Worm (Caenorhabditis elegans) whole organism, L2 larva: ENCODE results near the gene ptp-4A2.

Source experiments
- C34F6.9 ChIP-seq: fragments of 150-350 bp; optimal IDR thresholded peaks from 2 replicates; lab custom pipeline; 2014; ENCODE audit warnings: missing biosample characterization, missing genetic modification characterization
- F13H6.1 ChIP-seq: sonication (generic microtip); optimal IDR thresholded peaks from 2 replicates; lab custom pipeline; 2016; ENCODE audit warnings: missing genetic modification characterization, missing compliant biosample characterization
- R02D3.7 ChIP-seq: fragments of 150-350 bp; optimal IDR thresholded peaks from 2 replicates; lab custom pipeline; 2014; ENCODE audit warnings: missing biosample characterization, missing genetic modification characterization
- Y55F3AM.14 ChIP-seq: fragments of 200-800 bp; sonication (Bioruptor generic); optimal IDR thresholded peaks from 2 replicates; lab custom pipeline; 2018; ENCODE audit warnings: mild to moderate bottlenecking, missing genetic modification characterization, missing compliant biosample characterization
- ZK546.5 ChIP-seq: sonication (generic microtip); optimal IDR thresholded peaks from 2 replicates; lab custom pipeline; 2017; ENCODE audit warnings: missing biosample characterization, missing genetic modification characterization
- aly-2 ChIP-seq: fragments of 150-350 bp; optimal IDR thresholded peaks from 2 replicates; lab custom pipeline; 2014; ENCODE audit warnings: missing biosample characterization, missing genetic modification characterization
- ama-1 ChIP-seq: fragments of 150-350 bp; optimal IDR thresholded peaks from 2 replicates; lab custom pipeline; 2018; ENCODE audit warnings: inconsistent platforms
- blmp-1 ChIP-seq: sonication (generic microtip); optimal IDR thresholded peaks from 2 replicates; lab custom pipeline; 2017; ENCODE audit warnings: missing genetic modification characterization, mild to moderate bottlenecking, missing compliant biosample characterization, antibody characterized with exemption, moderate library complexity; ENCODE audit not compliant: insufficient read depth
- ceh-16 ChIP-seq: fragments of 150-350 bp; optimal IDR thresholded peaks from 2 replicates; lab custom pipeline; 2014; ENCODE audit warnings: missing biosample characterization, missing genetic modification characterization
- crh-2 ChIP-seq: sonication (generic microtip); optimal IDR thresholded peaks from 2 replicates; lab custom pipeline; 2017; ENCODE audit warnings: missing biosample characterization, missing genetic modification characterization
- dmd-4 ChIP-seq: sonication (generic microtip); optimal IDR thresholded peaks from 2 replicates; lab custom pipeline; 2017; ENCODE audit warnings: missing biosample characterization, missing genetic modification characterization
- egl-27 ChIP-seq: sonication (generic microtip); optimal IDR thresholded peaks from 3 replicates; lab custom pipeline; 2017; ENCODE audit warnings: missing biosample characterization, missing genetic modification reagents, missing genetic modification characterization
- elt-1 ChIP-seq: fragments of 150-350 bp; optimal IDR thresholded peaks from 2 replicates; lab custom pipeline; 2014; ENCODE audit warnings: missing biosample characterization, missing genetic modification characterization
- elt-3 ChIP-seq: sonication (generic microtip); optimal IDR thresholded peaks from 2 replicates; lab custom pipeline; 2017; ENCODE audit warnings: missing biosample characterization, missing genetic modification characterization
- fos-1 ChIP-seq: fragments of 150-350 bp; optimal IDR thresholded peaks from 2 replicates; lab custom pipeline; 2014; ENCODE audit warnings: missing biosample characterization, missing genetic modification characterization
- gmeb-1 ChIP-seq: fragments of 150-350 bp; optimal IDR thresholded peaks from 2 replicates; lab custom pipeline; 2014; ENCODE audit warnings: missing biosample characterization, missing genetic modification characterization
- lin-13 ChIP-seq: fragments of 150-350 bp; optimal IDR thresholded peaks from 2 replicates; lab custom pipeline; 2014; ENCODE audit warnings: missing biosample characterization, missing genetic modification reagents, missing genetic modification characterization
- lsy-2 ChIP-seq, 2 experiments: fragments of 150-350 bp in 1 of 2; sonication (generic microtip) in 1 of 2; optimal IDR thresholded peaks; 2 replicates each; lab custom pipeline; 2014 to 2017; ENCODE audit warnings: missing biosample characterization in 2 of 2, missing genetic modification characterization in 2 of 2
- mdl-1 ChIP-seq, 2 experiments: fragments of 150-350 bp in 1 of 2; sonication (generic microtip) in 1 of 2; optimal IDR thresholded peaks; 2 replicates each; lab custom pipeline; 2017; ENCODE audit warnings: missing biosample characterization in 2 of 2, missing genetic modification characterization in 2 of 2
- nhr-11 ChIP-seq: fragments of 150-350 bp; optimal IDR thresholded peaks from 2 replicates; lab custom pipeline; 2014; ENCODE audit warnings: missing biosample characterization, missing genetic modification characterization
- nhr-12 ChIP-seq: fragments of 150-350 bp; optimal IDR thresholded peaks from 2 replicates; lab custom pipeline; 2014; ENCODE audit warnings: missing biosample characterization, missing genetic modification characterization
- nhr-129 ChIP-seq: fragments of 150-350 bp; optimal IDR thresholded peaks from 2 replicates; lab custom pipeline; 2014; ENCODE audit warnings: missing biosample characterization, missing genetic modification characterization
- nhr-21 ChIP-seq: fragments of 150-350 bp; optimal IDR thresholded peaks from 2 replicates; lab custom pipeline; 2014; ENCODE audit warnings: missing biosample characterization, missing genetic modification characterization
- nhr-23 ChIP-seq: fragments of 150-350 bp; optimal IDR thresholded peaks from 2 replicates; lab custom pipeline; 2014; ENCODE audit warnings: missing biosample characterization, missing genetic modification reagents, missing genetic modification characterization
- nhr-237 ChIP-seq: fragments of 150-350 bp; optimal IDR thresholded peaks from 2 replicates; lab custom pipeline; 2014; ENCODE audit warnings: missing biosample characterization, missing genetic modification characterization
- nhr-6 ChIP-seq: fragments of 150-350 bp; optimal IDR thresholded peaks from 2 replicates; lab custom pipeline; 2014; ENCODE audit warnings: missing biosample characterization, missing genetic modification characterization
- nhr-77 ChIP-seq: fragments of 150-350 bp; optimal IDR thresholded peaks from 2 replicates; lab custom pipeline; 2014; ENCODE audit warnings: missing biosample characterization, missing genetic modification characterization
- peb-1 ChIP-seq: fragments of 150-350 bp; optimal IDR thresholded peaks from 2 replicates; lab custom pipeline; 2014; ENCODE audit warnings: missing biosample characterization, missing genetic modification characterization
- sem-4 ChIP-seq: fragments of 150-350 bp; optimal IDR thresholded peaks from 2 replicates; lab custom pipeline; 2014; ENCODE audit warnings: missing biosample characterization, missing genetic modification reagents, missing genetic modification characterization
- skn-1 ChIP-seq: sonication (generic microtip); optimal IDR thresholded peaks from 2 replicates; lab custom pipeline; 2017; ENCODE audit warnings: missing biosample characterization, missing genetic modification characterization
- sma-9 ChIP-seq, 2 experiments: fragments of 150-350 bp in 1 of 2; sonication (generic microtip) in 1 of 2; optimal IDR thresholded peaks; 2 replicates each; lab custom pipeline; 2014 to 2016; ENCODE audit warnings: missing genetic modification characterization in 2 of 2, mild to moderate bottlenecking in 1 of 2, missing biosample characterization in 1 of 2, missing compliant biosample characterization in 1 of 2, missing genetic modification reagents in 1 of 2, moderate library complexity in 1 of 2
- snpc-4 ChIP-seq: fragments of 150-350 bp; optimal IDR thresholded peaks from 2 replicates; lab custom pipeline; 2014; ENCODE audit warnings: missing biosample characterization, missing genetic modification characterization
- unc-39 ChIP-seq: fragments of 150-350 bp; optimal IDR thresholded peaks from 2 replicates; lab custom pipeline; 2014; ENCODE audit warnings: missing biosample characterization, missing genetic modification characterization
- unc-55 ChIP-seq: fragments of 150-350 bp; sonication (generic microtip); optimal IDR thresholded peaks from 3 replicates; lab custom pipeline; 2014; ENCODE audit warnings: missing biosample characterization, missing genetic modification reagents, missing genetic modification characterization
- unc-62 ChIP-seq: fragments of 150-350 bp; optimal IDR thresholded peaks from 2 replicates; lab custom pipeline; 2014; ENCODE audit warnings: missing biosample characterization, missing genetic modification reagents, missing genetic modification characterization
- zag-1 ChIP-seq: fragments of 150-350 bp; optimal IDR thresholded peaks from 2 replicates; lab custom pipeline; 2014; ENCODE audit warnings: missing biosample characterization, missing genetic modification characterization
- ztf-1 ChIP-seq: fragments of 200-800 bp; sonication (Bioruptor generic); conservative IDR thresholded peaks from 2 replicates; pipeline ENCODE4 v1.3.6; 2022; ENCODE audit warnings: missing genetic modification characterization, missing compliant biosample characterization
- ztf-11 ChIP-seq: sonication (generic microtip); optimal IDR thresholded peaks from 2 replicates; lab custom pipeline; 2017; ENCODE audit warnings: missing biosample characterization, missing genetic modification characterization
- ztf-4 ChIP-seq: fragments of 150-350 bp; optimal IDR thresholded peaks from 2 replicates; lab custom pipeline; 2014; ENCODE audit warnings: missing biosample characterization, missing genetic modification characterization

ptp-4A2 gene

ce11 chrX:3969353-3969752, 26.2 kb upstream of the ptp-4A2 start:
- no peak for TF ChIP-seq peb-1 (tag; lab: Kevin White, UChicago)
- no peak for TF ChIP-seq ztf-1 (GFP tag; lab: Robert Waterston, UW)
- TF ChIP-seq gmeb-1 = no peak
- TF ChIP-seq mdl-1 (tag; optimal IDR thresholded peaks at IDR 0.05; lab: Kevin White, UChicago) = no peak
- no peak for TF ChIP-seq ama-1
- TF ChIP-seq sma-9 (GFP tag; optimal IDR thresholded peaks at IDR 0.05; lab: Kevin White, UChicago) = peak; percentile 18
- no peak for TF ChIP-seq sma-9 (tag; optimal IDR thresholded peaks at IDR 0.05; lab: Kevin White, UChicago)
- TF ChIP-seq crh-2 = peak; percentile 25
- no peak for TF ChIP-seq nhr-23 (tag; lab: Kevin White, UChicago)
- no peak for TF ChIP-seq nhr-11 (tag; lab: Kevin White, UChicago)
- no peak for TF ChIP-seq ZK546.5 (tag; lab: Kevin White, UChicago)
- no peak for TF ChIP-seq ztf-4 (tag; lab: Kevin White, UChicago)
- TF ChIP-seq lin-13 = no peak
- TF ChIP-seq unc-39 (tag; lab: Kevin White, UChicago) = no peak
- TF ChIP-seq nhr-129 (tag; lab: Kevin White, UChicago) = peak; percentile 49
- no peak for TF ChIP-seq nhr-6

ce11 chrX:3968209-3968960, 25.3 kb upstream of the ptp-4A2 start, which contains the start of gene C16B8.3:
C16B8.3 (minus strand) TSS chrX:3968634.
- TF ChIP-seq ceh-16 (tag; lab: Kevin White, UChicago) (no peak), lsy-2 (tag; optimal IDR thresholded peaks at IDR 0.05; lab: Kevin White, UChicago) (no peak), sem-4 (tag; lab: Kevin White, UChicago) (no peak), mdl-1 (tag; optimal IDR thresholded peaks at IDR 0.05; lab: Kevin White, UChicago) (peak in 1 of 2 experiments; percentile 11), egl-27 (no peak), sma-9 (GFP tag; optimal IDR thresholded peaks at IDR 0.05; lab: Kevin White, UChicago) (peak; percentile 27), sma-9 (tag; optimal IDR thresholded peaks at IDR 0.05; lab: Kevin White, UChicago) (no peak), ztf-4 (tag; lab: Kevin White, UChicago) (no peak), nhr-21 (tag; lab: Kevin White, UChicago) (no peak), C34F6.9 (tag; lab: Kevin White, UChicago) (no peak), nhr-12 (tag; lab: Kevin White, UChicago) (no peak), fos-1 (tag; lab: Kevin White, UChicago) (peak; percentile 67), crh-2 (peak; percentile 61), F13H6.1 (peak; percentile 2), Y55F3AM.14 (GFP tag; lab: Kevin White, UChicago) (no peak), unc-62 (GFP tag; lab: Kevin White, UChicago) (no peak), elt-3 (tag; lab: Kevin White, UChicago) (no peak), gmeb-1 (peak; percentile 37), snpc-4 (tag; lab: Kevin White, UChicago) (no peak)

ce11 chrX:3966332-3966731, 23.2 kb upstream of the ptp-4A2 start, which contains the start of gene C16B8.2:
C16B8.2 (minus strand) TSS chrX:3966432.
- TF ChIP-seq zag-1 (tag; lab: Kevin White, UChicago) (no peak), unc-62 (GFP tag; lab: Kevin White, UChicago) (no peak)

- TF ChIP-seq elt-3 (tag; lab: Kevin White, UChicago) = no peak
- peak; percentile 16 for TF ChIP-seq unc-55 (GFP tag; lab: Kevin White, UChicago)
- TF ChIP-seq lsy-2 (tag; optimal IDR thresholded peaks at IDR 0.05; lab: Kevin White, UChicago) = no peak
- no peak for TF ChIP-seq elt-1 (tag; lab: Kevin White, UChicago)
- TF ChIP-seq dmd-4 (tag; lab: Kevin White, UChicago) = no peak
- TF ChIP-seq unc-62 (GFP tag; lab: Kevin White, UChicago) = no peak
- TF ChIP-seq, all 48 proteins: peak for 1
Observed at ce11 chrX:3960345-3960744, 17.2 kb upstream of the ptp-4A2 start.

ce11 chrX:3959221-3959620, 16.1 kb upstream of the ptp-4A2 start:
- TF ChIP-seq unc-39 (tag; lab: Kevin White, UChicago) = no peak
- TF ChIP-seq elt-3 (tag; lab: Kevin White, UChicago) = no peak
- TF ChIP-seq egl-27 = no peak
- no peak for TF ChIP-seq unc-55 (GFP tag; lab: Kevin White, UChicago)
- no peak for TF ChIP-seq ama-1
- TF ChIP-seq blmp-1 (tag; lab: Kevin White, UChicago) = no peak
- TF ChIP-seq nhr-237 (tag; lab: Kevin White, UChicago) = no peak
- no peak for TF ChIP-seq nhr-11 (tag; lab: Kevin White, UChicago)
- TF ChIP-seq R02D3.7 = no peak
- no peak for TF ChIP-seq nhr-77
- TF ChIP-seq skn-1 (tag; lab: Kevin White, UChicago) = no peak
- no peak for TF ChIP-seq ztf-11 (tag; lab: Kevin White, UChicago)
- no peak for TF ChIP-seq aly-2 (tag; lab: Kevin White, UChicago)
- no peak for TF ChIP-seq sem-4 (tag; lab: Kevin White, UChicago)
